Worm (Caenorhabditis elegans): ENCODE results near the gene Y47D3B.3.

DNA sequence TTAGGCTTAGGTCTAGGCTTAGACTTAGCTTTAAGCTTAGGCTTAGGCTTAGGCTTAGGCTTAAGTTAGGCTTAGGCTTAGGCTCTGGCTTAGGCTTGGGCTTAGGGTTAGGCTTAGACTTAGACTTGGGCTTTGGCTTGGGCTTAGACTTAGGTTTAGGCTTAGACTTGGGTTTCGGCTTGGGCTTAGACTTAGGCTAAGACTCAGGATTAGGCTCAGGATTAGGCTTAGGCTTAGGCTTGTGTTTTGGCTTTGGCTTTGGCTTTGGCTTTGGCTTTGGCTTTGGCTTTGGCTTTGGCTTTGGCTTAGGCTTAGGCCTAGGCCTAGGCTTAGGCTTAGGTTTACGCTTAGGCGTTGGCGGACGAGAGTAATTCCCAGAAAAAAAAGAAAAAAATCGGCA is 22.0 kb downstream of the Y47D3B.3 start:
- TF ChIP-seq ref-1 (GFP tag; conservative IDR thresholded peaks at IDR 0.05) (no peak), klf-2 (GFP tag; conservative IDR thresholded peaks at IDR 0.05) (no peak), ztf-23 (GFP tag; IDR thresholded peaks at IDR 0.05) (no peak), flt-1 (GFP tag; IDR thresholded peaks at IDR 0.05) (no peak), ztf-29 (GFP tag; IDR thresholded peaks at IDR 0.05) (no peak), med-1 (GFP tag; optimal IDR thresholded peaks at IDR 0.05; ENCODE audit: insufficient read depth) (no peak), T22C8.4 (GFP tag; IDR thresholded peaks at IDR 0.05) (no peak), tab-1 (GFP tag; IDR thresholded peaks at IDR 0.05) (no peak)
